Fruit fly (Drosophila melanogaster) whole organism, wandering third instar larva: Measurements from ENCODE around the gene Cpr76Ba.

ENCODE experiments used
- Abd-B ChIP-seq: fragments of >200 bp; optimal IDR thresholded peaks from 2 replicates; lab custom pipeline; 2017; ENCODE audit warnings: missing biosample characterization, missing genetic modification characterization
- CG32264 ChIP-seq: fragments of 200-800 bp; sonication (Bioruptor generic); optimal IDR thresholded peaks from 2 replicates; lab custom pipeline; 2016; ENCODE audit warnings: missing biosample characterization, missing genetic modification characterization
- CG9705 ChIP-seq: fragments of 200-800 bp; sonication (Bioruptor generic); optimal IDR thresholded peaks from 2 replicates; lab custom pipeline; 2018; ENCODE audit warnings: missing biosample characterization, mild to moderate bottlenecking, missing genetic modification characterization
- Dfd ChIP-seq: fragments of >200 bp; optimal IDR thresholded peaks from 2 replicates; lab custom pipeline; 2017; ENCODE audit warnings: missing biosample characterization, missing genetic modification characterization
- Dif ChIP-seq: fragments of 200-275, 200-300 bp; sonication (Bioruptor generic); optimal IDR thresholded peaks from 2 replicates; lab custom pipeline; 2018; ENCODE audit warnings: missing biosample characterization, missing genetic modification characterization; ENCODE audit not compliant: partially characterized antibody
- GATAd ChIP-seq: sonication (Bioruptor generic); optimal IDR thresholded peaks from 2 replicates; lab custom pipeline; 2016; ENCODE audit warnings: missing biosample characterization, missing genetic modification characterization
- HLH106 ChIP-seq: fragments of 200-800 bp; optimal IDR thresholded peaks from 3 replicates; lab custom pipeline; 2019; ENCODE audit warnings: missing biosample characterization, mild to moderate bottlenecking, missing genetic modification characterization, moderate library complexity
- Hnf4 ChIP-seq: fragments of 200-800 bp; sonication (Bioruptor generic); optimal IDR thresholded peaks from 2 replicates; lab custom pipeline; 2016; ENCODE audit warnings: missing biosample characterization, mild to moderate bottlenecking, missing genetic modification characterization
- Hr78 ChIP-seq: fragments of >200 bp; optimal IDR thresholded peaks from 2 replicates; lab custom pipeline; 2017; ENCODE audit warnings: missing biosample characterization, missing genetic modification characterization
- Hr83 ChIP-seq: fragments of 200-300 bp; sonication (Bioruptor generic); optimal IDR thresholded peaks from 2 replicates; lab custom pipeline; 2016; ENCODE audit warnings: missing biosample characterization, mild to moderate bottlenecking, missing genetic modification characterization, moderate library complexity; ENCODE audit not compliant: poor library complexity, severe bottlenecking
- Jra ChIP-seq: sonication (Bioruptor generic); optimal IDR thresholded peaks from 2 replicates; lab custom pipeline; 2016; ENCODE audit warnings: missing biosample characterization, missing genetic modification characterization
- Mio ChIP-seq: sonication (Bioruptor generic); optimal IDR thresholded peaks from 2 replicates; lab custom pipeline; 2016; ENCODE audit warnings: missing biosample characterization, missing genetic modification characterization
- Myc ChIP-seq: fragments of >200 bp; optimal IDR thresholded peaks from 2 replicates; lab custom pipeline; 2017
- N ChIP-seq: fragments of >200 bp; optimal IDR thresholded peaks from 2 replicates; lab custom pipeline; 2018; ENCODE audit warnings: missing biosample characterization, missing external identifiers, missing genetic modification characterization
- OdsH ChIP-seq: fragments of 200-800 bp; sonication (Bioruptor generic); optimal IDR thresholded peaks from 2 replicates; lab custom pipeline; 2016; ENCODE audit warnings: missing biosample characterization, mild to moderate bottlenecking, missing genetic modification characterization
- Rel ChIP-seq, 2 experiments: fragments of 200-800 bp; sonication (Bioruptor generic) in 1 of 2; optimal IDR thresholded peaks; 2 replicates in 1 of 2; 3 replicates in 1 of 2; lab custom pipeline; 2016 to 2019; ENCODE audit warnings: mild to moderate bottlenecking in 2 of 2, missing biosample characterization in 2 of 2, missing genetic modification characterization in 2 of 2, moderate library complexity in 1 of 2
- Sp1 ChIP-seq: fragments of 200-800 bp; sonication (Bioruptor generic); optimal IDR thresholded peaks from 3 replicates; lab custom pipeline; 2019; ENCODE audit warnings: missing biosample characterization, mild to moderate bottlenecking, missing genetic modification characterization, moderate library complexity
- br ChIP-seq: fragments of 200-800 bp; sonication (Bioruptor generic); optimal IDR thresholded peaks from 2 replicates; lab custom pipeline; 2016; ENCODE audit warnings: missing biosample characterization, missing genetic modification characterization
- brk ChIP-seq: fragments of 200-800 bp; sonication (Bioruptor generic); optimal IDR thresholded peaks from 2 replicates; lab custom pipeline; 2016; ENCODE audit warnings: missing biosample characterization, mild to moderate bottlenecking, missing genetic modification characterization
- dmrt93B ChIP-seq: fragments of 200-800 bp; sonication (Bioruptor generic); optimal IDR thresholded peaks from 2 replicates; lab custom pipeline; 2018; ENCODE audit warnings: missing biosample characterization, mild to moderate bottlenecking, missing genetic modification characterization
- dsf ChIP-seq: sonication (Bioruptor generic); optimal IDR thresholded peaks from 2 replicates; lab custom pipeline; 2016; ENCODE audit warnings: missing biosample characterization, missing genetic modification characterization, borderline replicate concordance
- ey ChIP-seq: fragments of 200-800 bp; sonication (Bioruptor generic); optimal IDR thresholded peaks from 2 replicates; lab custom pipeline; 2016; ENCODE audit warnings: missing biosample characterization, missing genetic modification characterization
- foxo ChIP-seq, 2 experiments: fragments of 200-800 bp; sonication (Bioruptor generic); optimal IDR thresholded peaks; 2 replicates in 1 of 2; 3 replicates in 1 of 2; lab custom pipeline; 2016 to 2017; ENCODE audit warnings: missing biosample characterization in 2 of 2, missing genetic modification characterization in 2 of 2
- fru ChIP-seq: fragments of 200-800 bp; sonication (Bioruptor generic); optimal IDR thresholded peaks from 3 replicates; lab custom pipeline; 2016; ENCODE audit warnings: missing biosample characterization, mild to moderate bottlenecking, missing genetic modification characterization
- h ChIP-seq: fragments of 200-800 bp; sonication (Bioruptor generic); optimal IDR thresholded peaks from 3 replicates; lab custom pipeline; 2016; ENCODE audit warnings: missing biosample characterization, mild to moderate bottlenecking, missing genetic modification characterization
- lola ChIP-seq: fragments of >200 bp; optimal IDR thresholded peaks from 2 replicates; lab custom pipeline; 2017; ENCODE audit warnings: missing biosample characterization, missing genetic modification characterization
- pan ChIP-seq: fragments of >200 bp; optimal IDR thresholded peaks from 2 replicates; lab custom pipeline; 2017
- psq ChIP-seq: fragments of 200-800 bp; sonication (Bioruptor generic); optimal IDR thresholded peaks from 3 replicates; lab custom pipeline; 2017; ENCODE audit warnings: missing biosample characterization, mild to moderate bottlenecking, missing genetic modification characterization, moderate library complexity
- rgr ChIP-seq: fragments of 200-800 bp; sonication (Bioruptor generic); optimal IDR thresholded peaks from 3 replicates; lab custom pipeline; 2016; ENCODE audit warnings: missing biosample characterization, mild to moderate bottlenecking, missing genetic modification characterization
- sv ChIP-seq: fragments of 200-800 bp; sonication (Bioruptor generic); optimal IDR thresholded peaks from 3 replicates; lab custom pipeline; 2016; ENCODE audit warnings: missing biosample characterization, missing genetic modification characterization
- tai ChIP-seq: sonication (Bioruptor generic); optimal IDR thresholded peaks from 2 replicates; lab custom pipeline; 2016; ENCODE audit warnings: missing biosample characterization, missing genetic modification characterization
- usp ChIP-seq: fragments of >200 bp; optimal IDR thresholded peaks from 2 replicates; lab custom pipeline; 2017; ENCODE audit warnings: missing biosample characterization, missing genetic modification characterization
- woc ChIP-seq: sonication (Bioruptor generic); optimal IDR thresholded peaks from 2 replicates; lab custom pipeline; 2016; ENCODE audit warnings: missing biosample characterization, mild to moderate bottlenecking, missing genetic modification characterization

Cpr76Ba gene

DNA sequence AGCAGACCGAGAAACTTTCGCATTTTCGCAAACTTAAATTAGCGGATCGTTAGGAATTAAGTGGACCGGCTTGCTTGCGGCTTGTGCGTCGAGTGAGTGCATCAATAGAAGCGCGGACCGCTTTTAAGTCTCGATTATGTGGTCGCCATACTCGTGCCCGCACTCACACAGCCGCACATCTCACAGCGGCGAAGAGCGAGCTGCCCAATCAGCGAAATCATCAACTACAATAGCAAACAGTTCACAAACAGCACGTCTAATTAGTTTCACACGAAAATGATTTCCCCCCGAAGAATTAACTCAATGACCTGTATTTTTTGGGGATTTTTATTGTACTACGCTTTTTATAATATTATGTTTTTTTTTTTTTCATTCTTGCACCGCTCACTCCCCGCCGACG is 17.4 kb downstream of the Cpr76Ba start, which contains the start of gene CG9451:
Gene CG9451, minus strand, starts transcription at position 101 of the 400 bp plus-strand sequence.
- no peak for TF ChIP-seq usp
- TF ChIP-seq sv (GFP tag; lab: Kevin White, UChicago), result no peak
- no peak for TF ChIP-seq fru (GFP tag; lab: Kevin White, UChicago)
- TF ChIP-seq Dif, result no peak
- no peak for TF ChIP-seq dmrt93B (GFP tag; lab: Kevin White, UChicago)
- no peak for TF ChIP-seq brk (GFP tag; lab: Kevin White, UChicago)
- no peak for TF ChIP-seq GATAd
- no peak for TF ChIP-seq woc
- TF ChIP-seq Hr83 (GFP tag; lab: Kevin White, UChicago), result no peak

DNA sequence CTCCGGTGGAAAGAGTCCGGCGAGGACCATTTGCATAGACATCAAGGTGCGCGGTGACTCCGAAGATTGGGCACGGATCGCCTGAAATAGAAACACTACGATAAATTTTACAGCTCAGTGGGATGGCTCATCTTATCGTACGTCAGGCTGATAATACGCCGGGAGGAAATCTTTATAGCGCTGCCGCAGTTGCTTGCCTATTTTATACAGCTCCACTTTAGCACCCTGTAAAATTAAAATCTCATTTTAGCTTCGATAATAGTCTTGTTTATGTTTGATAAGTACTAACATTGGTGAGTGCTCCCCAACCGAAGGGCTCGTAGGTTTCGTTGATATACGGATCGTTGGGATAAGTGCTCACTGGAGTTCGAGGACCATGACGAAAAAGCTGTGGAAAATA is 18.8 kb downstream of the Cpr76Ba start:
- no peak for TF ChIP-seq lola (GFP tag; lab: Kevin White, UChicago)
- TF ChIP-seq ey (GFP tag; lab: Kevin White, UChicago), result no peak

DNA sequence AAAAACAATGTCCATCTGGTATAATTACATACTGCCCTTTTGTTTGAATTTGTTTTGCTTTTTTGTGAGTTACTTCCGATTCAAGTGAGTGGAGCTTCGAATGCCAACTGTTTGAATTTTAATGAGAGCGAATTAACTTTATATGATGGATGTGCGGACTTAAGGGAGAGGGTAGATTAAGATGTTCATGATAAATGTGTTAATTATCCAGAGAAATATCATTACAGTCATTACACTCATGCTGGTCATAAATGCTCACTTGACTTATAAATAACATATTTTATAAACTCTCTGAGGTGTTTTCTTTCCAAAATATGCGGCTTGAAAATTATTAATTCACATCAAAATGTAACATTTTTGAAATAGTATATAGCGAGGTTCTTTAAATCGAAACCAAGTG is 20.5 kb downstream of the Cpr76Ba start, which contains the start of gene CG9449:
Gene CG9449, minus strand, starts transcription at position 101 of the 400 bp plus-strand sequence.
- TF ChIP-seq Dfd, result no peak
- TF ChIP-seq ey (GFP tag; lab: Kevin White, UChicago), result no peak
- TF ChIP-seq HLH106 (tag; lab: Kevin White, UChicago), result no peak
- TF ChIP-seq h, result no peak
- TF ChIP-seq fru (GFP tag; lab: Kevin White, UChicago), result no peak
- TF ChIP-seq Hnf4 (GFP tag; lab: Kevin White, UChicago), result no peak
- no peak for TF ChIP-seq CG9705
- TF ChIP-seq dsf (GFP tag; lab: Kevin White, UChicago), result no peak
- no peak for TF ChIP-seq lola (GFP tag; lab: Kevin White, UChicago)
- TF ChIP-seq brk (GFP tag; lab: Kevin White, UChicago), result no peak
- no peak for TF ChIP-seq rgr (GFP tag; lab: Kevin White, UChicago)
- TF ChIP-seq foxo (GFP tag; optimal IDR thresholded peaks at IDR 0.05; lab: Kevin White, UChicago), result no peak
- no peak for TF ChIP-seq usp
- TF ChIP-seq Sp1 (GFP tag; lab: Kevin White, UChicago), result no peak
- TF ChIP-seq Hr78, result no peak
- TF ChIP-seq, all 38 proteins: peak for 0

DNA sequence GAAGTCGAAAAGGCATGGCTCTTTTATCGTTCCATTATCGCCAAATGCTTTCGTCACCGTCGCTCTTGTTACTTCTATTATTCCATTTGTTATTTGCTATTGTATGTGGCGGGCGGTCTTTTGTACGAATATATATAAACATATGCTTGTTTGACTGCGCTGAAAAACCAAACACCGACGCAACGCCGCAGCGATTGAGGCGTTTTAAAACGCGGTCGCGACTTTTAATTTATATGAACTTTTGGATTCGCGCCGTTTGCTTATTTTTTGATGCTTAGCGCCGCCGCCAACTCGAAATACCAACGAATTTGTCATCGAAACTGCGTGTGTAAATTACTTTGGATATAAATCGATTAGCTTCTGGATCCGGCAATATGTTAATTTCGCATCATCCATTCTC is 21.0 kb downstream of the Cpr76Ba start:
- TF ChIP-seq woc (no peak), pan (lab: Kevin White, UChicago) (no peak)

DNA sequence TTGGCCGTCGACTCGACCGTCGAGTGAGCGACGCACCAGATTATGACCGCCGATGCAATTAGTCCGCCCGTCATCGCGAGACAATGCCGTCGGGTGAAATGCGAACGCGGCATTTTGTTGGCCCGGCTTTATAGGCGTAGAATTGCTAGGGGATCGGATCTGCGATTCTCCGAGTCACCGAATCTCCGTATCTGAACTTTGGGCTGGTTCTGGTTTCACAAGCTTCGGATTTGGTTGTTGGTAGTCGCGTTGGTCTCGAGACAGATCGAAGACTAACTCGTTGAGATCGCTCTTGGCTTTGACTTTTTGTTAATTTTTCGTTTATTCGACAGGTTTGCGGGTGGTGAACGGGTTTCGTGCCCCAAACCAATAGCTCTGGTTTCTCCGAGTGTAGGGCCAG is 21.5 kb downstream of the Cpr76Ba start:
- TF ChIP-seq Jra (GFP tag; lab: Kevin White, UChicago) (no peak), Abd-B (GFP tag; lab: Kevin White, UChicago) (no peak), dsf (GFP tag; lab: Kevin White, UChicago) (no peak), Mio (no peak), Sp1 (GFP tag; lab: Kevin White, UChicago) (no peak), woc (no peak), Myc (no peak), lola (GFP tag; lab: Kevin White, UChicago) (no peak)

DNA sequence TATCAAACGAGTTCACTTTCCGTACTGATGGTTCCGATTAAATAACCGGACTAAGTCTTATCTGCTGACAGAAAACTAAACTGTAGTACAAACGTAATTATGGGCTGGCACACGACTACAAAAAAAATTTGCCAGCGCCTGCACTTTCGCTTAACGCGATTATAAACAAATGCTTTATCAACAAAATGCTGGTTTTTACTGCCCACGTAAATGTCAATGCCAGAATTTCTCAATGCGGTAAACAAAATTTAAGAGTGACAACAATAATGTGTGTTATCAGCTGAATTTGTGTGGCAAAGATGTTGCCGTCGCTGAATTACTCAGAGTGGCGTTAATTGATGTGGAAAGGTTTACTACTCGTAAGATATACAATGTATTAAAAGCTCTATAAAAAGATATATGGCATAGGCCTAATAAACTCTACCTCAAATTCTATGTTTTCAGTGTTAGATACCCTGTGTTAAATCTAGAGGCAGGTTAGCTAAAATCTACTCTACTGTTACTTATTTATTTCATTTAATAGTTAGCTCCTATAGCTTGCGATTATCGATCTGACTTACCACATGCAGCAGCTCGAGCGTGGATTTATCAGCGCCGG is 22.0 kb downstream of the Cpr76Ba start:
- no peak for TF ChIP-seq ey (GFP tag; lab: Kevin White, UChicago)
- TF ChIP-seq foxo (GFP tag; optimal IDR thresholded peaks at IDR 0.05; lab: Kevin White, UChicago), result no peak
- no peak for TF ChIP-seq usp
- TF ChIP-seq Dfd, result no peak
- no peak for TF ChIP-seq woc
- TF ChIP-seq, all 38 proteins: peak for 0

DNA sequence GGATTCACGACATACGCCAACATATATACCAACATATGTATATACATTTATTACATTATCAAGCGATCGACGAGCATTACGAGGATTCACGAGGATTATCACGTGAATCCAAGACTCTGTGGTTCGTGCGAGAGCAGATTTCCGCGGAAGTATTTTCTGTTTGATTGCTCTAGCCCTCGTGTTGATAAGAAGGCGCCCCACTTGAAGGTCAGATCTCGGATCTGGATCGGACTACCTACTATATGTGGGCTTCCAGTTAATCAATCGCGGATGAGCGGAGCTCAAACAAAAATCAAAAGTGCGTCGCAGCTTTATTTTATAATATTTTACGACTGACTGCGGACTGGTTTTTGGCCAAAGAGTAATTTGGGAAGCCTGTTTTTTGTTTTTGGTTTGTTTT is 23.2 kb downstream of the Cpr76Ba start:
- TF ChIP-seq N (GFP tag; lab: Kevin White, UChicago), result no peak
- no peak for TF ChIP-seq ey (GFP tag; lab: Kevin White, UChicago)
- TF ChIP-seq OdsH (GFP tag; lab: Kevin White, UChicago), result no peak
- no peak for TF ChIP-seq Abd-B (GFP tag; lab: Kevin White, UChicago)
- TF ChIP-seq CG32264 (GFP tag; lab: Kevin White, UChicago), result no peak
- no peak for TF ChIP-seq psq (GFP tag; lab: Kevin White, UChicago)
- no peak for TF ChIP-seq CG9705
- TF ChIP-seq Myc, result no peak
- TF ChIP-seq Rel (GFP tag; optimal IDR thresholded peaks at IDR 0.05; lab: Kevin White, UChicago), result no peak
- TF ChIP-seq Rel (tag; optimal IDR thresholded peaks at IDR 0.05; lab: Kevin White, UChicago), result no peak
- TF ChIP-seq br, result no peak
- no peak for TF ChIP-seq rgr (GFP tag; lab: Kevin White, UChicago)
- no peak for TF ChIP-seq tai (GFP tag; lab: Kevin White, UChicago)
- no peak for TF ChIP-seq Hr78
- TF ChIP-seq foxo (GFP tag; optimal IDR thresholded peaks at IDR 0.05; lab: Kevin White, UChicago), result no peak
- no peak for TF ChIP-seq sv (GFP tag; lab: Kevin White, UChicago)
